Worm (Caenorhabditis elegans) whole organism, late embryonic: ENCODE data around the gene sri-51.

Experiments
- T23F11.4 ChIP-seq: fragments of 200-800 bp; sonication (Bioruptor generic); optimal IDR thresholded peaks from 2 replicates; lab custom pipeline; 2018; ENCODE audit warnings: mild to moderate bottlenecking, missing genetic modification characterization, missing compliant biosample characterization
- Y22D7AL.16 ChIP-seq: sonication (generic microtip); optimal IDR thresholded peaks from 2 replicates; lab custom pipeline; 2016; ENCODE audit warnings: missing genetic modification characterization, missing compliant biosample characterization
- ceh-14 ChIP-seq: sonication (generic microtip); optimal IDR thresholded peaks from 2 replicates; lab custom pipeline; 2016; ENCODE audit warnings: missing genotype, missing genetic modification characterization, missing compliant biosample characterization
- ceh-18 ChIP-seq: sonication (generic microtip); optimal IDR thresholded peaks from 2 replicates; lab custom pipeline; 2016; ENCODE audit warnings: missing genetic modification characterization, missing compliant biosample characterization
- ceh-19 ChIP-seq: fragments of 200-800 bp; sonication (Bioruptor generic); optimal IDR thresholded peaks from 2 replicates; lab custom pipeline; 2018; ENCODE audit warnings: mild to moderate bottlenecking, missing genetic modification characterization, missing compliant biosample characterization
- ceh-24 ChIP-seq: sonication (generic microtip); optimal IDR thresholded peaks from 2 replicates; lab custom pipeline; 2016; ENCODE audit warnings: mild to moderate bottlenecking, missing genetic modification characterization, missing compliant biosample characterization
- ceh-31 ChIP-seq: sonication (generic microtip); optimal IDR thresholded peaks from 2 replicates; lab custom pipeline; 2016; ENCODE audit warnings: missing genetic modification characterization, missing compliant biosample characterization
- ceh-34 ChIP-seq: sonication (generic microtip); optimal IDR thresholded peaks from 2 replicates; lab custom pipeline; 2016; ENCODE audit warnings: mild to moderate bottlenecking, missing genetic modification characterization, missing compliant biosample characterization
- ceh-45 ChIP-seq: fragments of 200-800 bp; sonication (Bioruptor generic); IDR thresholded peaks from 2 replicates; pipeline ENCODE4 v1.3.6; 2022; ENCODE audit warnings: missing genetic modification reagents, missing genetic modification characterization, missing compliant biosample characterization
- ceh-6 ChIP-seq: fragments of 200-800 bp; sonication (Bioruptor generic); optimal IDR thresholded peaks from 2 replicates; lab custom pipeline; 2018; ENCODE audit warnings: mild to moderate bottlenecking, missing genetic modification characterization, missing compliant biosample characterization
- che-1 ChIP-seq: sonication (generic microtip); optimal IDR thresholded peaks from 2 replicates; lab custom pipeline; 2016; ENCODE audit warnings: mild to moderate bottlenecking, missing genetic modification characterization, missing compliant biosample characterization
- dmd-4 ChIP-seq: sonication (generic microtip); optimal IDR thresholded peaks from 2 replicates; lab custom pipeline; 2016; ENCODE audit warnings: borderline replicate concordance, missing genetic modification characterization, missing compliant biosample characterization
- dve-1 ChIP-seq: sonication (generic microtip); optimal IDR thresholded peaks from 2 replicates; lab custom pipeline; 2017; ENCODE audit warnings: antibody characterized with exemption, mild to moderate bottlenecking, missing genetic modification characterization, missing compliant biosample characterization
- elt-2 ChIP-seq: sonication (generic microtip); optimal IDR thresholded peaks from 2 replicates; lab custom pipeline; 2016; ENCODE audit warnings: missing genetic modification reagents, missing genetic modification characterization, missing compliant biosample characterization
- eyg-1 ChIP-seq: sonication (generic microtip); optimal IDR thresholded peaks from 2 replicates; lab custom pipeline; 2016; ENCODE audit warnings: missing genotype, missing genetic modification characterization, missing compliant biosample characterization
- fkh-10 ChIP-seq: fragments of 150-350 bp; optimal IDR thresholded peaks from 2 replicates; lab custom pipeline; 2014; ENCODE audit warnings: missing biosample characterization, missing genetic modification reagents, missing genetic modification characterization
- fkh-6 ChIP-seq: sonication (generic microtip); optimal IDR thresholded peaks from 2 replicates; lab custom pipeline; 2016; ENCODE audit warnings: missing genetic modification characterization, missing compliant biosample characterization
- hlh-13 ChIP-seq: fragments of 200-800 bp; sonication (Bioruptor generic); optimal IDR thresholded peaks from 2 replicates; lab custom pipeline; 2018; ENCODE audit warnings: mild to moderate bottlenecking, missing genetic modification characterization, missing compliant biosample characterization
- hlh-8 ChIP-seq: sonication (generic microtip); optimal IDR thresholded peaks from 2 replicates; lab custom pipeline; 2016; ENCODE audit warnings: missing genotype, missing genetic modification characterization, missing compliant biosample characterization
- mec-3 ChIP-seq: sonication (generic microtip); optimal IDR thresholded peaks from 2 replicates; lab custom pipeline; 2016; ENCODE audit warnings: borderline replicate concordance, missing genetic modification characterization, missing compliant biosample characterization
- nfya-1 ChIP-seq: sonication (generic microtip); optimal IDR thresholded peaks from 2 replicates; lab custom pipeline; 2017; ENCODE audit warnings: missing genetic modification characterization, mild to moderate bottlenecking, missing compliant biosample characterization, antibody characterized with exemption, moderate library complexity
- npax-4 ChIP-seq: sonication (generic microtip); optimal IDR thresholded peaks from 2 replicates; lab custom pipeline; 2016; ENCODE audit warnings: missing genetic modification characterization, missing compliant biosample characterization
- odd-2 ChIP-seq: sonication (generic microtip); optimal IDR thresholded peaks from 2 replicates; lab custom pipeline; 2017; ENCODE audit warnings: antibody characterized with exemption, mild to moderate bottlenecking, missing genetic modification characterization, missing compliant biosample characterization
- pat-9 ChIP-seq: fragments of 200-800 bp; sonication (Bioruptor generic); optimal IDR thresholded peaks from 2 replicates; lab custom pipeline; 2018; ENCODE audit warnings: mild to moderate bottlenecking, missing genetic modification characterization, moderate library complexity, missing compliant biosample characterization
- pax-1 ChIP-seq: fragments of 150-350 bp; optimal IDR thresholded peaks from 2 replicates; lab custom pipeline; 2014; ENCODE audit warnings: missing biosample characterization, missing genetic modification characterization
- pha-4 ChIP-seq: fragments of 150-350 bp; optimal IDR thresholded peaks from 2 replicates; lab custom pipeline; 2018; ENCODE audit warnings: missing biosample characterization, missing genetic modification reagents, missing genetic modification characterization
- pqm-1 ChIP-seq: sonication (generic microtip); optimal IDR thresholded peaks from 2 replicates; lab custom pipeline; 2016; ENCODE audit warnings: missing genetic modification characterization, missing compliant biosample characterization
- ref-2 ChIP-seq: sonication (generic microtip); optimal IDR thresholded peaks from 2 replicates; lab custom pipeline; 2016; ENCODE audit warnings: missing genetic modification characterization, missing compliant biosample characterization
- sox-2 ChIP-seq: fragments of 200-800 bp; sonication (Bioruptor generic); IDR thresholded peaks from 2 replicates; pipeline ENCODE4 v1.3.6; 2022; ENCODE audit warnings: missing genetic modification reagents, missing genetic modification characterization, missing compliant biosample characterization
- sox-4 ChIP-seq: sonication (generic microtip); optimal IDR thresholded peaks from 2 replicates; lab custom pipeline; 2017; ENCODE audit warnings: mild to moderate bottlenecking, missing genetic modification characterization, inconsistent platforms, missing compliant biosample characterization
- syd-9 ChIP-seq: sonication (generic microtip); optimal IDR thresholded peaks from 2 replicates; lab custom pipeline; 2016; ENCODE audit warnings: mild to moderate bottlenecking, missing genetic modification characterization, moderate library complexity, missing compliant biosample characterization
- unc-3 ChIP-seq, 2 experiments: fragments of 200-800 bp in 1 of 2; sonication (Bioruptor generic) in 1 of 2; sonication (generic microtip) in 1 of 2; conservative IDR thresholded peaks in 1 of 2; optimal IDR thresholded peaks in 1 of 2; 2 replicates each; pipeline versions ENCODE4 v1.3.6 to Lab custom; 2016 to 2022; ENCODE audit warnings: missing compliant biosample characterization in 2 of 2, missing genetic modification characterization in 2 of 2, missing genetic modification reagents in 1 of 2
- unc-42 ChIP-seq: sonication (generic microtip); optimal IDR thresholded peaks from 2 replicates; lab custom pipeline; 2016; ENCODE audit warnings: missing genotype, missing genetic modification characterization, missing compliant biosample characterization
- unc-55 ChIP-seq: sonication (generic microtip); optimal IDR thresholded peaks from 2 replicates; lab custom pipeline; 2017; ENCODE audit warnings: missing biosample characterization, missing genetic modification reagents, missing genetic modification characterization
- unc-86 ChIP-seq: sonication (generic microtip); optimal IDR thresholded peaks from 2 replicates; lab custom pipeline; 2016; ENCODE audit warnings: missing genetic modification characterization, missing compliant biosample characterization
- ztf-16 ChIP-seq: sonication (generic microtip); optimal IDR thresholded peaks from 2 replicates; lab custom pipeline; 2017; ENCODE audit warnings: missing genetic modification characterization, missing compliant biosample characterization

The sri-51 gene

DNA sequence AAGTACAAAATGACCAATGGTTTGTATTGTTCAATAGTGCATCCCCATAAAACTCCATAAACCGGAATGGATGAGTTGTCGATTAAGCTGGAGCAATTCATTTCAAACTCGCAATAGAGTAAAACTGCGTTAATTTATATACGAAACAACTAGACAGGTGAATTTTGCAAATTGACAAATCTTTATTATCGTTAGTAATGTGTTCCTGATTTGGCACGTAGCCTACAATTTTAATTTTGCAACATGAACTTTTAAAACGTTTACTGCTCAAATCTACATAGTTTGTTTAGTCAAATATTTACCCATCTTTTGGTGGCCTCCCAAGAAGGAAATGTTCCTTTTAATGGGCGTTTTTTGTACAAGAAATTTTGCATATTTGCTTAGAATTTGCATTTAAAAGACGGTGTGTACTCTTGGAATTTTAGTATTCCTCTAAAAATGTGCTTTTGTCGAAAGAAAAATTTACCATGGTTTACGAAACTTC, 38.2 kb upstream of the sri-51 start, which contains the start of the genes srz-67 and C17F4.11:
srz-67 (minus strand) TSS at position 101 of the 484 bp plus-strand sequence.
C17F4.11 (plus strand) TSS at position 434 of the 484 bp plus-strand sequence.
- no peak for TF ChIP-seq ref-2

DNA sequence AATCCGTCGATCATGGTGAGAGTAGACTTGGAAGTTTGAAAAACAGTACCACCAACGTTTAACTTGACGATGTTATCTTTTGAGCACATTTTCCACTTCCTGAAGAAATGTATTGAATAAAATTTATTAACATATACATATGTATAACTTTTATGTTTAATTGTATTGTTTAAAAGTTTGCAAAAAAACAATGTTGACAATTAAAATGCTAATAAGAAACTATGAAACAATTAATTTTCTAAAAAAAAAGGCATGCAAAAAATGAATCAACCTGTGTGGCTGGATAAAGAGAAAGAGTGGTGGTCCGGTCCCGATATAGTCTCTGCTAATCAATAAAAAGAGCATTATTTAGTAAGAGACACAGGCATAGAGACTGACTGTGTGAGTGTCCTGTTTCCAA, 35.8 kb upstream of the sri-51 start, which contains the start of gene C17F4.8:
C17F4.8 (minus strand) TSS at position 101 of the 400 bp plus-strand sequence.
- TF ChIP-seq ceh-14, result no peak
- TF ChIP-seq odd-2, result no peak

DNA sequence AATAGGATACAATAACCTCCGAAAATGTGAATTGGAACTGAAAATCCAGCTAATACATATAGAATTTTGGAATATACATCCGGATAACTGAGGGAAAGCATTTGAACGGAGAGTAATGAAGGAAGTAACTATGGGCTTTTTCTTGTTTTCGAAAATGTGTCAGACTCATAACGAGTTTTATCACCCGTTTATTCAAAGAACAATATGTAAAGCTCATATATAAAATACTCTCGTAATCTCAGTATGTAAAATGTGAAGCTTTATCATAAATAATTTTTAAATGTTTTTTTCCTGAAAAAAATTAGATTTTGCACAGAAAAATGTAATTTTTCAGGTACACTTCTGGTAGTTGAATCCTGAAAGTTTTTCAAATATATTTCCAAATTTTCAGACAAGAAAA, 31.5 kb upstream of the sri-51 start, which contains the start of gene srh-297:
srh-297 (minus strand) TSS at position 101 of the 400 bp plus-strand sequence.
- no peak for TF ChIP-seq pax-1 (tag; lab: Kevin White, UChicago)
- TF ChIP-seq pqm-1, result no peak
- no peak for TF ChIP-seq T23F11.4
- no peak for TF ChIP-seq elt-2 (tag; lab: Kevin White, UChicago)
- no peak for TF ChIP-seq dve-1 (tag; lab: Kevin White, UChicago)
- TF ChIP-seq eyg-1 (tag; lab: Kevin White, UChicago), result no peak
- no peak for TF ChIP-seq ceh-6 (GFP tag; lab: Kevin White, UChicago)
- TF ChIP-seq pha-4 (tag; lab: Kevin White, UChicago), result no peak
- no peak for TF ChIP-seq pat-9 (tag; lab: Kevin White, UChicago)
- TF ChIP-seq fkh-10 (GFP tag; lab: Kevin White, UChicago), result no peak
- no peak for TF ChIP-seq unc-3 (GFP tag; conservative IDR thresholded peaks at IDR 0.05; lab: Robert Waterston, UW)
- no peak for TF ChIP-seq unc-3 (tag; optimal IDR thresholded peaks at IDR 0.05; lab: Kevin White, UChicago)
- TF ChIP-seq unc-42 (tag; lab: Kevin White, UChicago), result no peak
- TF ChIP-seq ceh-31 (tag; lab: Kevin White, UChicago), result no peak
- no peak for TF ChIP-seq sox-2 (GFP tag; lab: Robert Waterston, UW)
- no peak for TF ChIP-seq hlh-8 (tag; lab: Kevin White, UChicago)
- TF ChIP-seq, all 69 proteins: peak for 0

DNA sequence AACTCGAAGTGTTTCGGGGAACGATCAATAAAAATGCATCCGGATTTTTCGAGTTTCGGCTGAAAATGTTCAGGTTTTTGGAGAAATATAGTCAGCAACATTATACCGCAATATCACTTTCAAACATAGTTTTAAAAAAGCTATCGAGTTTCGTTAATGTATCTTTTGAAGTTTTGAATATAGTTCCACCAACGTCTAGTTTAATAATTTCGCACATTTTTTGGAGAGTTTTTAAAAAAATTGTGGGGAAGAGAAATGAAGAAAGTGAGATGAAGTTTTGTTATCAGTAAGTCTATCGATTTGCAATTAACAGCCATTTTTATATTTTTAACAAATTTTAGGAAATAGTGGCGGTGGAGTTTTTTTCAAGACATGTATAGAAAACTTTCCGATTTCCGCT, 26.9 kb upstream of the sri-51 start, which contains the start of gene ZC239.17:
ZC239.17 (minus strand) TSS at position 101 of the 400 bp plus-strand sequence.
- TF ChIP-seq unc-86 (no peak), pat-9 (tag; lab: Kevin White, UChicago) (no peak), syd-9 (tag; lab: Kevin White, UChicago) (no peak), hlh-8 (tag; lab: Kevin White, UChicago) (no peak), ceh-24 (no peak)
- TF ChIP-seq, all 69 proteins: peak for 0

DNA sequence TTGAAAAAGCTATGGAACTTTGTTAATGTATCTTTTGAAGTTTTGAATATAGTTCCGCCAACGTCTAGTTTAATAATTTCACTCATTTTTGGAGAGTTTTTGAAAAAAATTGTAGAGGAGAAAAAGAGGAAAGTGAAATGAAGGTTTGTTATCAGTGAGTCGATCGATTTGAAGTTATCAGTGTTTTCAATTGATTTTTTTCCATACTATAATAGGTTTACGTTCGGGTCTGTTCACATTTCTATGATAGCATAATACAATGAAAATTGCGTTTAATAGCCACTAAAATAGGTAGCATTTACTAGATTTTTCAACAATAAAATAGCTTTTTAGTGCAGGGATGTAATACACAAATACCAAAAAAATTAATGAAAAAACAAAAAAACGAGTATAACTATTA, 26.3 kb upstream of the sri-51 start, which contains the start of gene ZC239.16:
ZC239.16 (minus strand) TSS at position 120 of the 400 bp plus-strand sequence.
- TF ChIP-seq ceh-45 (GFP tag; lab: Robert Waterston, UW), result no peak
- no peak for TF ChIP-seq pax-1 (tag; lab: Kevin White, UChicago)
- no peak for TF ChIP-seq mec-3
- no peak for TF ChIP-seq sox-4
- TF ChIP-seq unc-3 (GFP tag; conservative IDR thresholded peaks at IDR 0.05; lab: Robert Waterston, UW), result no peak
- TF ChIP-seq unc-3 (tag; optimal IDR thresholded peaks at IDR 0.05; lab: Kevin White, UChicago), result no peak
- no peak for TF ChIP-seq unc-55 (GFP tag; lab: Kevin White, UChicago)
- TF ChIP-seq fkh-6 (tag; lab: Kevin White, UChicago), result no peak
- TF ChIP-seq ceh-18 (tag; lab: Kevin White, UChicago), result no peak
- TF ChIP-seq eyg-1 (tag; lab: Kevin White, UChicago), result no peak
- TF ChIP-seq ceh-19, result no peak
- no peak for TF ChIP-seq Y22D7AL.16 (tag; lab: Kevin White, UChicago)
- TF ChIP-seq hlh-13 (GFP tag; lab: Kevin White, UChicago), result no peak
- TF ChIP-seq nfya-1 (tag; lab: Kevin White, UChicago), result no peak
- TF ChIP-seq npax-4 (tag; lab: Kevin White, UChicago), result no peak
- TF ChIP-seq che-1, result no peak
- TF ChIP-seq unc-42 (tag; lab: Kevin White, UChicago), result no peak
- no peak for TF ChIP-seq dmd-4 (tag; lab: Kevin White, UChicago)
- no peak for TF ChIP-seq ceh-34 (tag; lab: Kevin White, UChicago)
- TF ChIP-seq ztf-16 (tag; lab: Kevin White, UChicago), result no peak
- TF ChIP-seq, all 69 proteins: peak for 0
